Worm (Caenorhabditis elegans) whole organism, L4 larva: ENCODE measurements around the gene nhr-28.

Source experiments
- F10B5.3 ChIP-seq: sonication (generic microtip); optimal IDR thresholded peaks from 2 replicates; lab custom pipeline; 2016; ENCODE audit warnings: mild to moderate bottlenecking, missing genetic modification characterization, missing compliant biosample characterization
- F37D6.2 ChIP-seq: sonication (generic microtip); optimal IDR thresholded peaks from 2 replicates; lab custom pipeline; 2016; ENCODE audit warnings: mild to moderate bottlenecking, missing genetic modification characterization, missing compliant biosample characterization
- F49E8.2 ChIP-seq: sonication (generic microtip); optimal IDR thresholded peaks from 2 replicates; lab custom pipeline; 2016; ENCODE audit warnings: missing compliant biosample characterization, mild to moderate bottlenecking, missing genetic modification characterization, borderline replicate concordance
- T20F7.1 ChIP-seq: fragments of 200-800 bp; sonication (Bioruptor generic); optimal IDR thresholded peaks from 2 replicates; lab custom pipeline; 2018; ENCODE audit warnings: mild to moderate bottlenecking, missing genetic modification characterization, missing compliant biosample characterization
- T26A8.4 ChIP-seq: fragments of 200-800 bp; sonication (Bioruptor generic); IDR thresholded peaks from 2 replicates; pipeline ENCODE4 v1.3.6; 2022; ENCODE audit warnings: missing genetic modification characterization, missing compliant biosample characterization
- aha-1 ChIP-seq: fragments of 150-350 bp; peaks from one replicate; lab custom pipeline; 2014; ENCODE audit warnings: missing biosample characterization, missing genetic modification characterization
- aly-2 ChIP-seq: sonication (generic microtip); optimal IDR thresholded peaks from 2 replicates; lab custom pipeline; 2018; ENCODE audit warnings: missing biosample characterization, missing genetic modification characterization
- ama-1 ChIP-seq: fragments of 150-350 bp; optimal IDR thresholded peaks from 2 replicates; lab custom pipeline; 2014; ENCODE audit warnings: inconsistent platforms, mixed read lengths
- arid-1 ChIP-seq: fragments of 200-800 bp; sonication (Bioruptor generic); conservative IDR thresholded peaks from 2 replicates; pipeline ENCODE4 v1.3.6; 2022; ENCODE audit warnings: missing genetic modification reagents, missing genetic modification characterization, missing compliant biosample characterization
- attf-4 ChIP-seq: sonication (generic microtip); optimal IDR thresholded peaks from 3 replicates; lab custom pipeline; 2017; ENCODE audit warnings: missing biosample characterization, missing genetic modification characterization
- ceh-20 ChIP-seq: fragments of 200-800 bp; sonication (Bioruptor generic); IDR thresholded peaks from 2 replicates; pipeline ENCODE4 v1.3.6; 2022; ENCODE audit warnings: missing genetic modification reagents, missing genetic modification characterization, missing compliant biosample characterization
- ceh-28 ChIP-seq: fragments of 150-350 bp; optimal IDR thresholded peaks from 2 replicates; lab custom pipeline; 2014; ENCODE audit warnings: missing biosample characterization, missing genetic modification reagents, missing genetic modification characterization
- ceh-32 ChIP-seq: sonication (generic microtip); optimal IDR thresholded peaks from 2 replicates; lab custom pipeline; 2016; ENCODE audit warnings: mild to moderate bottlenecking, missing genetic modification characterization, missing compliant biosample characterization; ENCODE audit not compliant: poor library complexity
- ceh-44 ChIP-seq: fragments of 200-800 bp; sonication (Bioruptor generic); IDR thresholded peaks from 2 replicates; pipeline ENCODE4 v1.3.6; 2022; ENCODE audit warnings: missing genetic modification reagents, missing genetic modification characterization, missing compliant biosample characterization
- ceh-62 ChIP-seq: sonication (generic microtip); optimal IDR thresholded peaks from 2 replicates; lab custom pipeline; 2017; ENCODE audit warnings: missing biosample characterization, missing genetic modification characterization
- daf-16 ChIP-seq, 3 experiments: sonication (generic microtip); optimal IDR thresholded peaks; 2 replicates each; lab custom pipeline; 2016 to 2017; ENCODE audit warnings: missing genetic modification characterization in 3 of 3, missing genetic modification reagents in 3 of 3, mild to moderate bottlenecking in 2 of 3, missing compliant biosample characterization in 2 of 3, missing biosample characterization in 1 of 3, moderate library complexity in 1 of 3
- daf-8 ChIP-seq: fragments of 200-800 bp; sonication (Bioruptor generic); IDR thresholded peaks from 2 replicates; pipeline ENCODE4 v1.3.6; 2022; ENCODE audit warnings: missing genetic modification characterization, missing compliant biosample characterization
- dmd-9 ChIP-seq: fragments of 200-800 bp; sonication (Bioruptor generic); IDR thresholded peaks from 2 replicates; pipeline ENCODE4 v1.3.6; 2022; ENCODE audit warnings: missing genetic modification reagents, missing genetic modification characterization, missing compliant biosample characterization
- duxl-1 ChIP-seq: sonication (generic microtip); optimal IDR thresholded peaks from 2 replicates; lab custom pipeline; 2016; ENCODE audit warnings: mild to moderate bottlenecking, missing genetic modification characterization, moderate library complexity, missing compliant biosample characterization; ENCODE audit not compliant: poor library complexity
- egl-43 ChIP-seq: fragments of 200-800 bp; sonication (Bioruptor generic); IDR thresholded peaks from 2 replicates; pipeline ENCODE4 v1.3.6; 2022; ENCODE audit warnings: missing genetic modification reagents, missing genetic modification characterization, missing compliant biosample characterization
- fkh-10 ChIP-seq: fragments of 150-350 bp; optimal IDR thresholded peaks from 2 replicates; lab custom pipeline; 2014; ENCODE audit warnings: missing biosample characterization, missing genetic modification reagents, missing genetic modification characterization
- fos-1 ChIP-seq: fragments of 150-350 bp; optimal IDR thresholded peaks from 2 replicates; lab custom pipeline; 2014; ENCODE audit warnings: missing biosample characterization, missing genetic modification characterization
- lin-1 ChIP-seq: fragments of 200-800 bp; sonication (Bioruptor generic); IDR thresholded peaks from 2 replicates; pipeline ENCODE4 v1.3.6; 2022; ENCODE audit warnings: missing genetic modification reagents, missing genetic modification characterization, missing compliant biosample characterization
- lin-15B ChIP-seq: fragments of 150-350 bp; sonication (generic microtip); optimal IDR thresholded peaks from 3 replicates; lab custom pipeline; 2014; ENCODE audit warnings: missing biosample characterization, missing genetic modification characterization
- lin-39 ChIP-seq: fragments of 150-350 bp; optimal IDR thresholded peaks from 2 replicates; lab custom pipeline; 2014; ENCODE audit warnings: missing biosample characterization, missing genetic modification reagents, missing genetic modification characterization
- lsy-2 ChIP-seq, 2 experiments: fragments of 150-350 bp in 1 of 2; sonication (generic microtip) in 1 of 2; optimal IDR thresholded peaks; 2 replicates each; lab custom pipeline; 2014 to 2017; ENCODE audit warnings: missing biosample characterization in 2 of 2, missing genetic modification characterization in 2 of 2
- mep-1 ChIP-seq: fragments of 150-350 bp; sonication (generic microtip); optimal IDR thresholded peaks from 3 replicates; lab custom pipeline; 2014; ENCODE audit warnings: missing biosample characterization, missing genetic modification characterization
- mes-2 ChIP-seq: sonication (generic microtip); optimal IDR thresholded peaks from 2 replicates; lab custom pipeline; 2016; ENCODE audit warnings: missing genotype, mild to moderate bottlenecking, missing genetic modification characterization, missing compliant biosample characterization; ENCODE audit not compliant: poor library complexity, severe bottlenecking
- nhr-111 ChIP-seq: fragments of 200-800 bp; sonication (Bioruptor generic); optimal IDR thresholded peaks from 2 replicates; lab custom pipeline; 2018; ENCODE audit warnings: mild to moderate bottlenecking, missing genetic modification characterization, missing compliant biosample characterization
- nhr-25 ChIP-seq: sonication (generic microtip); optimal IDR thresholded peaks from 2 replicates; lab custom pipeline; 2017; ENCODE audit warnings: missing genetic modification characterization, mild to moderate bottlenecking, missing compliant biosample characterization, antibody characterized with exemption, moderate library complexity, borderline replicate concordance; ENCODE audit not compliant: insufficient read depth
- nhr-48 ChIP-seq: sonication (generic microtip); optimal IDR thresholded peaks from 2 replicates; lab custom pipeline; 2016; ENCODE audit warnings: mild to moderate bottlenecking, missing genetic modification characterization, missing compliant biosample characterization
- nhr-76 ChIP-seq: fragments of 150-350 bp; optimal IDR thresholded peaks from 2 replicates; lab custom pipeline; 2014; ENCODE audit warnings: missing biosample characterization, missing genetic modification characterization
- php-3 ChIP-seq: fragments of 200-800 bp; sonication (Bioruptor generic); IDR thresholded peaks from 2 replicates; pipeline ENCODE4 v1.3.6; 2022; ENCODE audit warnings: missing genetic modification reagents, missing genetic modification characterization, missing compliant biosample characterization
- saeg-2 ChIP-seq: fragments of 200-800 bp; sonication (Bioruptor generic); IDR thresholded peaks from 2 replicates; pipeline ENCODE4 v1.3.6; 2022; ENCODE audit warnings: missing genetic modification reagents, missing genetic modification characterization, missing compliant biosample characterization
- set-16 ChIP-seq: fragments of 200-800 bp; sonication (Bioruptor generic); IDR thresholded peaks from 2 replicates; pipeline ENCODE4 v1.3.6; 2022; ENCODE audit warnings: missing genetic modification reagents, missing genetic modification characterization, missing compliant biosample characterization
- unc-130 ChIP-seq: sonication (generic microtip); optimal IDR thresholded peaks from 2 replicates; lab custom pipeline; 2016; ENCODE audit warnings: missing genetic modification reagents, missing genetic modification characterization, missing compliant biosample characterization
- zfp-2 ChIP-seq: sonication (generic microtip); optimal IDR thresholded peaks from 2 replicates; lab custom pipeline; 2016; ENCODE audit warnings: mild to moderate bottlenecking, missing genetic modification characterization, missing compliant biosample characterization
- zip-11 ChIP-seq: fragments of 200-800 bp; sonication (Bioruptor generic); IDR thresholded peaks from 2 replicates; pipeline ENCODE4 v1.3.6; 2022; ENCODE audit warnings: missing genetic modification characterization, missing compliant biosample characterization

The nhr-28 gene

DNA sequence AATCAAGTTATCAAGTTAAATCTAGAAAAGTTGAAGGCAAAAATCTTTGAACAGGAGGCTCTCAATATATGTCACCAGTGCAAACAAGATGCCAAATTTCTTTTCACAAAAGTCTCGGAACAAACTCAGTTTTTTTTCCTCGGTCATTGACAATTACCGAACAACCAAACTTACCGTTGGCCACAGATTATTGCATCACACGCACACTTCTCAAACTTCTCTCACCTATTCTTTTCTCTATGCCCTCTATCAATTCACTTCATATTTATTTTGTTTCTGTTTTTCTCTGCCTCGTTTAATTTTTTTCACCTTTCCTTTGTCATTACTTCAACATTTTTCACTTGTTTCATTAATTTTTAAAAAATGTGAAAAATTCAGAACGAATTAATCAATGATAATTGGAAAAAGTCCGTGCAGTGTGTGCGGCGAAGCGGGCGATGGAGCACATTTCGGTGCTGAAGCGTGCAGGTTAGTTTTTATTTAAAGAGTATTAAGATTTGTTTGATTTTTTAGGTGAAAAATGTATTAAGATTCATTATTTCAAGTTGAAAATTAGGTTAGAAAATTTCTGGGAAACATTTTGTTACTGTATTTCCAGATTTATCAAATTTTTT is at the start of gene nhr-28:
Gene nhr-28, plus strand, starts transcription at position 379 of the 614 bp plus-strand sequence.
- TF ChIP-seq aha-1 (tag; lab: Kevin White, UChicago) (peak; percentile 73), mep-1 (tag; lab: Kevin White, UChicago) (peak; percentile 7), zip-11 (GFP tag; lab: Robert Waterston, UW) (no peak), T20F7.1 (GFP tag; lab: Kevin White, UChicago) (peak; percentile 8), fkh-10 (GFP tag; lab: Kevin White, UChicago) (peak; percentile 69), ceh-44 (GFP tag; lab: Robert Waterston, UW) (no peak)

DNA sequence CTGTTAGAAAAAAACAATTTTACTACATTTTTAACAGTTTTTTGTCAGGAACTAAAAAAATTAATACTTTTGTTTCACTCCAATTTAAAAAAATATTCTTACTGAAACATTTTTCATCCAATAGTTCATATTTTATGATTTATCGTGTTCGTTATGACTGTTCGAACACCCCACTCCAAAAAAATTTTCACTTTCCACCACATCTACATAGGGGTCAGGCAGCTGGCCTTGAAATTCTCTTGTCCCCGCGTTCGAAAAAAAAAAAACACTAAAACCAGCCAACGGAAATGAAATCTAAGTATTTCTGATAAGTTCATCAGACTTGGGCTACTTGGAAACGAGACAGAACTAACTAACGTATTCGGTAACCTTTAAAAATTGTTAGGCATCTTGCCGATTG is 48.6 kb upstream of the nhr-28 start, which contains the start of gene twk-22:
Gene twk-22, plus strand, starts transcription at position 301 of the 400 bp plus-strand sequence.
- TF ChIP-seq daf-16 (GFP tag; optimal IDR thresholded peaks at IDR 0.05; lab: Kevin White, UChicago) (no peak), daf-16 (tag; optimal IDR thresholded peaks at IDR 0.05; lab: Kevin White, UChicago) (no peak), nhr-76 (no peak), ama-1 (no peak), T20F7.1 (GFP tag; lab: Kevin White, UChicago) (no peak), ceh-20 (GFP tag; lab: Robert Waterston, UW) (no peak), lin-15B (no peak), fkh-10 (GFP tag; lab: Kevin White, UChicago) (no peak), zfp-2 (no peak), arid-1 (GFP tag; lab: Robert Waterston, UW) (no peak), zip-11 (GFP tag; lab: Robert Waterston, UW) (no peak), lin-39 (no peak), lsy-2 (tag; optimal IDR thresholded peaks at IDR 0.05; lab: Kevin White, UChicago) (no peak), ceh-62 (no peak), attf-4 (tag; lab: Kevin White, UChicago) (no peak)

DNA sequence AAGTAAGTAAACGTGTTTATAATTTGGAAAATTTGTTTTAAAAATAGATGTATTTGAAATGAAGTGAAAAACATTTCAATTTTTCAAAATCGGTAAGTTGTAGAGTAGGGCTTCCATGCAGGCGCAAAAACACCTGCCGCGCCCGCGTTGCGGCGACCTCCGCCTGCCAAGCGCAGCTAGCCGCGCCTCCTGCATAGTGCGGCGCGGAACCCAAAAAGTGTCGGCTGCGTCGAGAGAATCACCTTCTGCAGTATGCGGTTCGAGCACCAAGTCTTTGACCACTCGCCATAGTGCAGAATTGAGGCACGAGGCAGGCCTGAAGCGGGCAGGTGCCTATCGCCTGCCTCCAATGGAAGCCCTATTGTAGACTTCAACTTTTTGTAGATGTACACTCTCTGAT is 45.1 kb upstream of the nhr-28 start:
- TF ChIP-seq T26A8.4 (no peak), nhr-48 (tag; lab: Kevin White, UChicago) (no peak), egl-43 (GFP tag; lab: Robert Waterston, UW) (0 out of 2 replicates have a peak, but pooled peaks have one; percentile 47), zfp-2 (no peak), F10B5.3 (tag; lab: Kevin White, UChicago) (no peak), nhr-25 (no peak), aly-2 (tag; lab: Kevin White, UChicago) (no peak), mes-2 (tag; lab: Kevin White, UChicago) (no peak), lin-1 (GFP tag; lab: Robert Waterston, UW) (no peak), fos-1 (no peak), F37D6.2 (no peak), lin-39 (no peak), daf-8 (GFP tag; lab: Robert Waterston, UW) (no peak), F49E8.2 (tag; lab: Kevin White, UChicago) (no peak), saeg-2 (GFP tag; lab: Robert Waterston, UW) (no peak), set-16 (peak; percentile 93)
- TF ChIP-seq, all 104 proteins: peak for 2

DNA sequence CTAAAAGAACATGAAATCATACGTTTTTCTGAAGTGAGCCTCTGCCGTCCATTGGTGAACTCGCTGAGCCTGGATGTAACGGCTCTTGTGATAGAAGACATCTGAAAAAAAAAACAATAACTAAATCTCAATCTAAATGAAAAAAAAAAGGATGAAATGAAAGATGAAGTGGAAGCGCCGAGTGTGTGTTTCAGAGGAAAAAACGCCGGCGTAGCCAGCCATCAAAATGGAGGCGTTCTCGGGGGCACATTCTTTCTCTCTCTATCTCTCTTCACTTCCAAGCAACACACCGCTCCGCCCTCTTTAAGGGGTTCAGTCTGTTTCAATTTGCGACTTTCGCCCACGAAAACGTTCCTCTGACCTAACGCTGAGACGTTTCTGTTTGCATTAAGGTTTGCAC is 37.1 kb upstream of the nhr-28 start, which contains the start of gene T01B4.3:
Gene T01B4.3, minus strand, starts transcription at position 101 of the 400 bp plus-strand sequence.
- TF ChIP-seq ceh-32 (tag; lab: Kevin White, UChicago) (no peak), duxl-1 (tag; lab: Kevin White, UChicago) (no peak), dmd-9 (no peak), ceh-20 (GFP tag; lab: Robert Waterston, UW) (no peak), ceh-28 (tag; lab: Kevin White, UChicago) (no peak), nhr-111 (GFP tag; lab: Kevin White, UChicago) (no peak), unc-130 (no peak), php-3 (no peak), zfp-2 (no peak)
